Fruit fly (Drosophila melanogaster) whole organism: Measurements from ENCODE around the gene Septin4.

ENCODE experiments used
- CG8478 ChIP-seq: fragments of >200 bp; optimal IDR thresholded peaks from 2 replicates; lab custom pipeline; 2018; ENCODE audit warnings: inconsistent platforms
- Dll ChIP-seq: fragments of >200 bp; optimal IDR thresholded peaks from 2 replicates; lab custom pipeline; 2017
- EcR ChIP-seq, 2 experiments: fragments of >200 bp; optimal IDR thresholded peaks; 2 replicates each; lab custom pipeline; 2017; ENCODE audit warnings: missing biosample characterization in 2 of 2, missing genetic modification characterization in 2 of 2, missing genetic modification reagents in 2 of 2
- pan ChIP-seq: fragments of >200 bp; optimal IDR thresholded peaks from 2 replicates; lab custom pipeline; 2017
- psq ChIP-seq: fragments of >200 bp; optimal IDR thresholded peaks from 2 replicates; lab custom pipeline; 2017
- usp ChIP-seq: fragments of >200 bp; optimal IDR thresholded peaks from 2 replicates; lab custom pipeline; 2017; ENCODE audit warnings: missing biosample characterization, missing genetic modification characterization, mixed read lengths

dm6 chrX:16678845-16679347, 16.1 kb downstream of the Septin4 start, which contains the start of the genes CG13010 and sing:
- TF ChIP-seq Dll (no peak), CG8478 (lab: Kevin White, UChicago) (no peak), EcR (GFP tag; optimal IDR thresholded peaks at IDR 0.05; lab: Kevin White, UChicago) (no peak), usp (GFP tag; lab: Kevin White, UChicago) (no peak), psq (no peak), pan (lab: Kevin White, UChicago) (no peak)
